Worm (Caenorhabditis elegans) whole organism, late embryonic: ENCODE results near the gene Y6G8.5.

ENCODE experiments used
- F13H6.1 ChIP-seq: sonication (generic microtip); optimal IDR thresholded peaks from 2 replicates; lab custom pipeline; 2016; ENCODE audit warnings: missing genetic modification characterization, missing compliant biosample characterization
- ama-1 ChIP-seq: fragments of 150-350 bp; optimal IDR thresholded peaks from 2 replicates; lab custom pipeline; 2014
- ceh-30 ChIP-seq: fragments of 150-350 bp; optimal IDR thresholded peaks from 2 replicates; lab custom pipeline; 2014; ENCODE audit warnings: missing biosample characterization, missing genetic modification characterization
- ets-4 ChIP-seq: sonication (generic microtip); optimal IDR thresholded peaks from 2 replicates; lab custom pipeline; 2016; ENCODE audit warnings: missing genetic modification characterization, missing compliant biosample characterization
- odd-2 ChIP-seq: sonication (generic microtip); optimal IDR thresholded peaks from 2 replicates; lab custom pipeline; 2017; ENCODE audit warnings: antibody characterized with exemption, mild to moderate bottlenecking, missing genetic modification characterization, missing compliant biosample characterization
- pax-1 ChIP-seq: fragments of 150-350 bp; optimal IDR thresholded peaks from 2 replicates; lab custom pipeline; 2014; ENCODE audit warnings: missing biosample characterization, missing genetic modification characterization

- no peak for TF ChIP-seq ceh-30 (tag; lab: Kevin White, UChicago)
- no peak for TF ChIP-seq odd-2 (tag; lab: Kevin White, UChicago)
- no peak for TF ChIP-seq pax-1 (tag; lab: Kevin White, UChicago)
- no peak for TF ChIP-seq F13H6.1 (tag; lab: Kevin White, UChicago)
- no peak for TF ChIP-seq ama-1 (lab: Kevin White, UChicago)
- no peak for TF ChIP-seq ets-4
These were observed 16.7 kb downstream of the Y6G8.5 start, which contains the start of gene Y6G8.2 for ce11 chrV:17598810-17599209.
